Worm (Caenorhabditis elegans) whole organism, young adult: ENCODE measurements around the gene W08G11.3.

Source experiments
- B0019.2 ChIP-seq: fragments of 200-800 bp; sonication (Bioruptor generic); conservative IDR thresholded peaks from 2 replicates; pipeline ENCODE4 v1.3.6; 2022; ENCODE audit warnings: missing genetic modification reagents, missing genetic modification characterization, missing compliant biosample characterization
- B0261.1 ChIP-seq: sonication (generic microtip); optimal IDR thresholded peaks from 2 replicates; lab custom pipeline; 2016; ENCODE audit warnings: mild to moderate bottlenecking, missing genetic modification characterization, moderate library complexity, missing compliant biosample characterization
- B0336.3 ChIP-seq: fragments of 200-800 bp; sonication (Bioruptor generic); IDR thresholded peaks from 2 replicates; pipeline ENCODE4 v1.3.6; 2022; ENCODE audit warnings: missing genetic modification characterization, missing compliant biosample characterization
- F33H1.4 ChIP-seq: fragments of 200-800 bp; sonication (Bioruptor generic); IDR thresholded peaks from 2 replicates; pipeline ENCODE4 v1.3.6; 2022; ENCODE audit warnings: missing genetic modification reagents, missing genetic modification characterization, missing compliant biosample characterization
- F39B2.1 ChIP-seq: fragments of 200-800 bp; sonication (Bioruptor generic); IDR thresholded peaks from 2 replicates; pipeline ENCODE4 v1.3.6; 2022; ENCODE audit warnings: missing genetic modification reagents, missing genetic modification characterization, missing compliant biosample characterization
- F57C9.4 ChIP-seq: sonication (generic microtip); optimal IDR thresholded peaks from 2 replicates; lab custom pipeline; 2017; ENCODE audit warnings: mild to moderate bottlenecking, missing genetic modification characterization, missing compliant biosample characterization
- K12H6.12 ChIP-seq: fragments of 200-800 bp; sonication (Bioruptor generic); optimal IDR thresholded peaks from 2 replicates; lab custom pipeline; 2018; ENCODE audit warnings: mild to moderate bottlenecking, missing genetic modification characterization, missing compliant biosample characterization
- T07F8.4 ChIP-seq: sonication (generic microtip); optimal IDR thresholded peaks from 2 replicates; lab custom pipeline; 2016; ENCODE audit warnings: mild to moderate bottlenecking, missing genetic modification characterization, moderate library complexity, missing compliant biosample characterization
- T26A5.8 ChIP-seq: sonication (generic microtip); optimal IDR thresholded peaks from 2 replicates; lab custom pipeline; 2016; ENCODE audit warnings: missing genetic modification characterization, missing compliant biosample characterization
- Y53G8AR.9 ChIP-seq: fragments of 200-800 bp; sonication (Bioruptor generic); conservative IDR thresholded peaks from 2 replicates; pipeline ENCODE4 v1.3.6; 2022; ENCODE audit warnings: missing genetic modification reagents, missing genetic modification characterization, missing compliant biosample characterization
- ama-1 ChIP-seq, 3 experiments: fragments of 150-350 bp in 1 of 3; sonication (generic microtip) in 2 of 3; optimal IDR thresholded peaks; 2 replicates each; lab custom pipeline; 2014 to 2018; ENCODE audit warnings: missing biosample characterization in 2 of 3, missing genetic modification characterization in 2 of 3, missing genetic modification reagents in 2 of 3
- aptf-2 ChIP-seq: fragments of 200-800 bp; sonication (Bioruptor generic); conservative IDR thresholded peaks from 2 replicates; pipeline ENCODE4 v1.3.6; 2022; ENCODE audit warnings: missing genetic modification reagents, missing genetic modification characterization, missing compliant biosample characterization
- attf-3 ChIP-seq: fragments of 200-800 bp; sonication (Bioruptor generic); conservative IDR thresholded peaks from 2 replicates; pipeline ENCODE4 v1.3.6; 2022; ENCODE audit warnings: missing genetic modification reagents, missing genetic modification characterization, missing compliant biosample characterization
- attf-5 ChIP-seq: fragments of 200-800 bp; sonication (Bioruptor generic); optimal IDR thresholded peaks from 2 replicates; lab custom pipeline; 2018; ENCODE audit warnings: mild to moderate bottlenecking, missing genetic modification characterization, missing compliant biosample characterization
- cebp-2 ChIP-seq: fragments of 200-800 bp; sonication (Bioruptor generic); IDR thresholded peaks from 2 replicates; pipeline ENCODE4 v1.3.6; 2022; ENCODE audit warnings: missing genetic modification characterization, missing compliant biosample characterization
- ceh-100 ChIP-seq: fragments of 200-800 bp; sonication (Bioruptor generic); IDR thresholded peaks from 2 replicates; pipeline ENCODE4 v1.3.6; 2022; ENCODE audit warnings: missing genetic modification reagents, missing genetic modification characterization, missing compliant biosample characterization
- ceh-40 ChIP-seq: fragments of 200-800 bp; sonication (Bioruptor generic); IDR thresholded peaks from 2 replicates; pipeline ENCODE4 v1.3.6; 2022; ENCODE audit warnings: missing genetic modification characterization, missing compliant biosample characterization
- ceh-91 ChIP-seq: fragments of 200-800 bp; sonication (Bioruptor generic); IDR thresholded peaks from 2 replicates; pipeline ENCODE4 v1.3.6; 2022; ENCODE audit warnings: missing genetic modification reagents, missing genetic modification characterization, missing compliant biosample characterization
- chd-7 ChIP-seq: sonication (generic microtip); optimal IDR thresholded peaks from 2 replicates; lab custom pipeline; 2016; ENCODE audit warnings: mild to moderate bottlenecking, missing genetic modification characterization, moderate library complexity, missing compliant biosample characterization
- dox-1 ChIP-seq: fragments of 200-800 bp; sonication (Bioruptor generic); IDR thresholded peaks from 2 replicates; pipeline ENCODE4 v1.3.6; 2022; ENCODE audit warnings: missing genetic modification reagents, missing genetic modification characterization, missing compliant biosample characterization
- egrh-3 ChIP-seq: fragments of 200-800 bp; sonication (Bioruptor generic); IDR thresholded peaks from 2 replicates; pipeline ENCODE4 v1.3.6; 2022; ENCODE audit warnings: missing genetic modification reagents, missing genetic modification characterization, missing compliant biosample characterization
- ekl-4 ChIP-seq: fragments of 200-800 bp; sonication (Bioruptor generic); IDR thresholded peaks from 2 replicates; pipeline ENCODE4 v1.3.6; 2022; ENCODE audit warnings: missing genetic modification reagents, missing genetic modification characterization, missing compliant biosample characterization
- gei-17 ChIP-seq: fragments of 200-800 bp; sonication (Bioruptor generic); optimal IDR thresholded peaks from 2 replicates; lab custom pipeline; 2018; ENCODE audit warnings: mild to moderate bottlenecking, missing genetic modification characterization, missing compliant biosample characterization
- hlh-12 ChIP-seq: sonication (generic microtip); optimal IDR thresholded peaks from 2 replicates; lab custom pipeline; 2016; ENCODE audit warnings: missing genetic modification characterization, missing compliant biosample characterization
- hmg-1.2 ChIP-seq: fragments of 200-800 bp; sonication (Bioruptor generic); IDR thresholded peaks from 2 replicates; pipeline ENCODE4 v1.3.6; 2022; ENCODE audit warnings: missing genetic modification reagents, missing genetic modification characterization, missing compliant biosample characterization
- hmg-20 ChIP-seq: fragments of 200-800 bp; sonication (Bioruptor generic); IDR thresholded peaks from 2 replicates; pipeline ENCODE4 v1.3.6; 2022; ENCODE audit warnings: missing genetic modification reagents, missing genetic modification characterization, missing compliant biosample characterization
- lag-1 ChIP-seq: fragments of 200-800 bp; sonication (Bioruptor generic); IDR thresholded peaks from 2 replicates; pipeline ENCODE4 v1.3.6; 2022; ENCODE audit warnings: missing genetic modification reagents, missing genetic modification characterization, missing compliant biosample characterization
- let-526 ChIP-seq: fragments of 200-800 bp; sonication (Bioruptor generic); IDR thresholded peaks from 2 replicates; pipeline ENCODE4 v1.3.6; 2022; ENCODE audit warnings: missing genetic modification reagents, missing genetic modification characterization, missing compliant biosample characterization
- lin-26 ChIP-seq: fragments of 200-800 bp; sonication (Bioruptor generic); IDR thresholded peaks from 2 replicates; pipeline ENCODE4 v1.3.6; 2022; ENCODE audit warnings: missing genetic modification reagents, missing genetic modification characterization, missing compliant biosample characterization
- lin-35 ChIP-seq, 3 experiments: fragments of 150-350 bp in 2 of 3; sonication (generic microtip) in 1 of 3; optimal IDR thresholded peaks; 2 replicates each; lab custom pipeline; 2014 to 2018; ENCODE audit warnings: missing biosample characterization in 3 of 3, missing genetic modification characterization in 3 of 3, missing genetic modification reagents in 3 of 3
- lin-54 ChIP-seq: fragments of 200-800 bp; sonication (Bioruptor generic); optimal IDR thresholded peaks from 2 replicates; lab custom pipeline; 2018; ENCODE audit warnings: mild to moderate bottlenecking, missing genetic modification characterization, missing compliant biosample characterization
- lsl-1 ChIP-seq: fragments of 200-800 bp; sonication (Bioruptor generic); optimal IDR thresholded peaks from 2 replicates; lab custom pipeline; 2018; ENCODE audit warnings: mild to moderate bottlenecking, missing genetic modification characterization, moderate library complexity, missing compliant biosample characterization
- madf-3 ChIP-seq: fragments of 200-800 bp; sonication (Bioruptor generic); IDR thresholded peaks from 2 replicates; pipeline ENCODE4 v1.3.6; 2022; ENCODE audit warnings: missing genetic modification reagents, missing genetic modification characterization, missing compliant biosample characterization
- mxl-1 ChIP-seq: sonication (generic microtip); optimal IDR thresholded peaks from 2 replicates; lab custom pipeline; 2016; ENCODE audit warnings: missing genetic modification characterization, missing compliant biosample characterization
- nfya-2 ChIP-seq: fragments of 200-800 bp; sonication (Bioruptor generic); IDR thresholded peaks from 2 replicates; pipeline ENCODE4 v1.3.6; 2022; ENCODE audit warnings: missing genetic modification reagents, missing genetic modification characterization, missing compliant biosample characterization
- nhr-179 ChIP-seq: sonication (generic microtip); optimal IDR thresholded peaks from 2 replicates; lab custom pipeline; 2016; ENCODE audit warnings: mild to moderate bottlenecking, missing genetic modification characterization, missing compliant biosample characterization
- nhr-80 ChIP-seq: sonication (generic microtip); optimal IDR thresholded peaks from 2 replicates; lab custom pipeline; 2016; ENCODE audit warnings: missing genetic modification characterization, missing compliant biosample characterization
- rcor-1 ChIP-seq: fragments of 200-800 bp; sonication (Bioruptor generic); IDR thresholded peaks from 2 replicates; pipeline ENCODE4 v1.3.6; 2022; ENCODE audit warnings: missing genetic modification reagents, missing genetic modification characterization, missing compliant biosample characterization
- rec-8 ChIP-seq, 2 experiments: sonication (generic microtip); optimal IDR thresholded peaks; 2 replicates each; lab custom pipeline; 2016; ENCODE audit warnings: mild to moderate bottlenecking in 2 of 2, missing genetic modification characterization in 2 of 2, missing genetic modification reagents in 2 of 2, missing genotype in 2 of 2, missing biosample characterization in 1 of 2, missing compliant biosample characterization in 1 of 2, moderate library complexity in 1 of 2
- rpc-1 ChIP-seq, 2 experiments: fragments of 150-350 bp in 1 of 2; sonication (generic microtip) in 1 of 2; optimal IDR thresholded peaks; 2 replicates each; lab custom pipeline; 2014 to 2018; ENCODE audit warnings: missing biosample characterization in 1 of 2, missing genetic modification characterization in 1 of 2, missing genetic modification reagents in 1 of 2, missing genotype in 1 of 2
- xnd-1 ChIP-seq: sonication (generic microtip); optimal IDR thresholded peaks from 2 replicates; lab custom pipeline; 2016; ENCODE audit warnings: missing genotype, missing genetic modification reagents, missing genetic modification characterization, missing compliant biosample characterization
- zim-3 ChIP-seq: sonication (generic microtip); optimal IDR thresholded peaks from 2 replicates; lab custom pipeline; 2017; ENCODE audit warnings: mild to moderate bottlenecking, missing genetic modification characterization, moderate library complexity, missing compliant biosample characterization
- ztf-22 ChIP-seq: fragments of 200-800 bp; sonication (Bioruptor generic); optimal IDR thresholded peaks from 2 replicates; lab custom pipeline; 2018; ENCODE audit warnings: mild to moderate bottlenecking, missing genetic modification characterization, moderate library complexity, missing compliant biosample characterization
- ztf-28 ChIP-seq: fragments of 200-800 bp; sonication (Bioruptor generic); IDR thresholded peaks from 2 replicates; pipeline ENCODE4 v1.3.6; 2022; ENCODE audit warnings: missing genetic modification reagents, missing genetic modification characterization, missing compliant biosample characterization

W08G11.3 gene

DNA sequence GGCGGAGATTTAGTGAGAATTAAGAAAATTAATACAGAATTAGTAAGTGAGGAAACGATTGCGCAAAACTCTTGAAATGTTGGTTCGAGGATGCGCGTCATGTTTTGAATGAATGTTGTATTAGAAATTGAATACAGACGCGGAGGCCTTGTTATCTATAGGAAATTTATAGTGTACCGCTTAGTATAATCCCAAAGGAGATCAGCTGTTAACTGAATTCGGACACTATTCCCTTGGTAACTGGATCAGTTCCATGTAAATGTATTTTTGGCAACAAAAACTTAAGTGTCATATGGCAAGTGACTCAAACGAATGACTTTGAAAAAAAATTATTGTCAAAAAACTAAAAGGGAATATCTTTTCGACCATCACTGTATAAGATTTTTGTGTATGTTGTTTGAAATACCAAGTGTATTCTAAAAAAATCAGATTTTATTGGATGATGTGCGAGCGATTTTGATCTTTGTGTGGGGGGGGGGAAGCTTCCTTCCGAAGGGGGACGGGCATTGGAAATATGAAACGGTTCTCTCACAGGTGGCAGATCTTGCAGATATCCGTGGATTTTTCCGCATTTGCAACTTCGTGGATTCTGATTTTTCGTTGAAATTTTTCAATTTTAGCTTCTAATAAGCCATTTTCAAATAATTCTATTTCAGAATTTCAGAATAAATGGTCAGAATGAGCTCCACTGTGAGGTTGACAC lies 20.9 kb upstream of the W08G11.3 start, which contains the start of the genes W08G11.5 and W08G11.1 (continued):
- TF ChIP-seq madf-3 (GFP tag; lab: Robert Waterston, UW) = no peak
- TF ChIP-seq hlh-12 (tag; lab: Kevin White, UChicago) = no peak

DNA sequence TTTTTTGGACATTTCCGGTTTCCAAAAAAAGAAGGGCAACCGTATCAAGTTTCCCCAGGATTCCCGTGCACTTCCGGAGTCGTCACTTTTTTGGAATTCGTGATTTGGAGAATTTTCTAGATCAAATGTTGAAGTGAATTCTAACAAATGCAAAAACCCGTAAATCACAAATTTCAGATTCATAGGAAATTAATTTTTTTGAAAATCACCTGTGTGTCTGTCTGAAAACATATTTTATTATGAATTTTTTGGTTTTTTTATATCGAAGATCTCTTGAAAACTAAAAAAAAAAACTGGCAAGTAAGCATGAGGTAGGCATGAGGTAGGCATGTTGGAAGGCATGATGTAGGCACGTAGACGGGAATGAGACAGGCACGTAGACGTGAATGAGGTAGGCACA lies 17.4 kb upstream of the W08G11.3 start:
- no peak for TF ChIP-seq ama-1 (optimal IDR thresholded peaks at IDR 0.05; lab: Kevin White, UChicago)
- TF ChIP-seq ama-1 (GFP tag; optimal IDR thresholded peaks at IDR 0.05; lab: Kevin White, UChicago) = no peak
- no peak for TF ChIP-seq rcor-1 (GFP tag; lab: Robert Waterston, UW)
- no peak for TF ChIP-seq ztf-22
- no peak for TF ChIP-seq T26A5.8
- no peak for TF ChIP-seq lin-26 (GFP tag; lab: Robert Waterston, UW)
- TF ChIP-seq nfya-2 (GFP tag; lab: Robert Waterston, UW) = no peak
- TF ChIP-seq ekl-4 = no peak
- TF ChIP-seq chd-7 = no peak
- no peak for TF ChIP-seq ceh-91 (GFP tag; lab: Robert Waterston, UW)
- TF ChIP-seq zim-3 (tag; lab: Kevin White, UChicago) = no peak
- TF ChIP-seq F39B2.1 = no peak
- TF ChIP-seq gei-17 (GFP tag; lab: Kevin White, UChicago) = no peak
- TF ChIP-seq ztf-28 (GFP tag; lab: Robert Waterston, UW) = no peak
- TF ChIP-seq B0261.1 (tag; lab: Kevin White, UChicago) = no peak
- no peak for TF ChIP-seq ceh-100 (GFP tag; lab: Robert Waterston, UW)
- no peak for TF ChIP-seq Y53G8AR.9 (GFP tag; lab: Robert Waterston, UW)
- TF ChIP-seq T07F8.4 (tag; lab: Kevin White, UChicago) = no peak
- TF ChIP-seq K12H6.12 = no peak
- TF ChIP-seq xnd-1 (tag; lab: Kevin White, UChicago) = no peak

DNA sequence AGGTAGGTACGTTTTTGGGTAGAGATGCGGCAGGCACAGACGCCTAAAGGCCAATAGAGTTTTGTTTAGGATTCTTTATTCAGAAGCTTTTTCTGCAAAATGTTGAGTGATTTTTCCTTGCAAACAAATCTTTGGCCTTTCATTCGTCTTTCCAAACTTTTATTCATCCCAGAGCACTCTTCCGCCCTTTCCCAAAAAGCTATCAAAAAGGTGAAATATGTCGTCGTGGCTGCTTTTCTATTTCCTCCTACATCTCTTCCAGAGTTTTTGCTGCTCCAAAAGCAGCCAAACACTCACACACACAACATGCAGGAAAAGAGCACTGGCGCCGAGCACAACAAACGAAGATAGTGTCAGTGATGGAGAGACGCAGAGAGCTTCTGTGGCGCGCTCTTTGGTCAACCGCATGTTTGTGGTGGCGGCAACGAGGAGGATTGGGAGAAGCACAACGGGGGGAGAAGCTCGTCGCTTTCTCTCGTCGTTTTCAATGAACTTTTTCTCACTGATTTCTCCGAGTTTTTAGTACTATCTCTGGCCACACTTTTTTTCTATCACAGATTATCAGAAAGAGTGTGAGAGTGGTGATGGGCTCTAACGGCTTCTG lies 16.6 kb upstream of the W08G11.3 start:
- TF ChIP-seq egrh-3 (peak; percentile 22; the same call in 1 of the 2 replicates), nhr-80 (tag; lab: Kevin White, UChicago) (peak; percentile 89), ceh-40 (no peak), nhr-179 (no peak), rec-8 (tag; optimal IDR thresholded peaks at IDR 0.05; lab: Kevin White, UChicago) (no peak), lin-35 (GFP tag; optimal IDR thresholded peaks at IDR 0.05; lab: Kevin White, UChicago) (no peak), F33H1.4 (GFP tag; lab: Robert Waterston, UW) (no peak), lin-54 (GFP tag; lab: Kevin White, UChicago) (no peak), mxl-1 (tag; lab: Kevin White, UChicago) (no peak), let-526 (peak; percentile 63; the same call in 1 of the 2 replicates), hmg-20 (GFP tag; lab: Robert Waterston, UW) (no peak), ceh-91 (GFP tag; lab: Robert Waterston, UW) (no peak), rpc-1 (optimal IDR thresholded peaks at IDR 0.05; lab: Kevin White, UChicago) (no peak), rpc-1 (tag; optimal IDR thresholded peaks at IDR 0.05; lab: Kevin White, UChicago) (no peak), B0336.3 (GFP tag; lab: Robert Waterston, UW) (peak; percentile 47; the same call in 1 of the 2 replicates), attf-3 (GFP tag; lab: Robert Waterston, UW) (no peak), lsl-1 (GFP tag; lab: Kevin White, UChicago) (no peak), attf-5 (peak; percentile 55), aptf-2 (GFP tag; lab: Robert Waterston, UW) (no peak), ztf-22 (no peak), dox-1 (GFP tag; lab: Robert Waterston, UW) (peak; percentile 42; the same call in 1 of the 2 replicates), cebp-2 (no peak), F57C9.4 (no peak), B0019.2 (no peak), lag-1 (GFP tag; lab: Robert Waterston, UW) (no peak), hmg-1.2 (GFP tag; lab: Robert Waterston, UW) (peak; percentile 77), Y53G8AR.9 (GFP tag; lab: Robert Waterston, UW) (no peak)
